Fruit fly (Drosophila melanogaster) whole organism, adult: ENCODE results near the gene CG9386.

Source experiments
- CG11617 ChIP-seq: fragments of 200-800 bp; sonication (Bioruptor generic); optimal IDR thresholded peaks from 2 replicates; lab custom pipeline; 2017; ENCODE audit warnings: mild to moderate bottlenecking, missing biosample characterization, missing genetic modification reagents, missing genetic modification characterization
- CG33017 ChIP-seq: fragments of 200-800 bp; sonication (Bioruptor generic); optimal IDR thresholded peaks from 2 replicates; lab custom pipeline; 2018; ENCODE audit warnings: missing biosample characterization, mild to moderate bottlenecking, missing genetic modification characterization, moderate library complexity
- Clk ChIP-seq: fragments of 200-800 bp; sonication (Bioruptor generic); optimal IDR thresholded peaks from 2 replicates; lab custom pipeline; 2017; ENCODE audit warnings: missing biosample characterization, missing genetic modification characterization
- Crg-1 ChIP-seq: fragments of 200-800 bp; sonication (Bioruptor generic); optimal IDR thresholded peaks from 2 replicates; lab custom pipeline; 2016; ENCODE audit warnings: missing biosample characterization, missing genetic modification characterization
- kay ChIP-seq: fragments of 200-800 bp; sonication (Bioruptor generic); peaks from one replicate; lab custom pipeline; 2016; ENCODE audit warnings: missing biosample characterization, missing genetic modification characterization, borderline replicate concordance
- ovo ChIP-seq: fragments of 200-800 bp; sonication (Bioruptor generic); optimal IDR thresholded peaks from 2 replicates; lab custom pipeline; 2016; ENCODE audit warnings: missing biosample characterization, missing genetic modification characterization

dm6 chr3R:9603022-9603942 is 48.1 kb upstream of the CG9386 start:
- TF ChIP-seq CG33017 (tag; lab: Kevin White, UChicago) (no peak), Clk (no peak), Crg-1 (GFP tag; lab: Kevin White, UChicago) (no peak), ovo (GFP tag; lab: Kevin White, UChicago) (no peak), CG11617 (GFP tag; lab: Kevin White, UChicago) (no peak), kay (GFP tag; lab: Kevin White, UChicago) (no peak)
